Worm (Caenorhabditis elegans): ENCODE data around the gene srx-9.

srx-9 gene

DNA sequence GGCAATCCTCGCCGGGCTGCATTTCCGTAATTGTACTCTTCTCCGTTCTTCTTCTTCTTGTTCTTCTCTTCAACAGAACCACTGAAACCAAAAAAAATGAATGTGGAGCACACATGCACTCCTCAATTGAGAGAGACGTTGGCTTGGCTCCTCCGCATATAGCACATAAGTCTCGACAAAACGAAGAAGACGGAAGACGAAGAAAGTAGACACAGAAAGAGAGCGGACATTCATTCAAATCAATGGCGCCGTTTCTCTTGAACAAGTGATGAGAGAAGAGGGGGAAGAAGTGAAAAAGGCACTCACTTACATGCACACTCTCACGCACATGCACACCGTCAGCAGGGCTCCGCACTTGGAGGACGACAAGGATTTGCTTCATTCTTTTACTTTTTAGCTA lies 42.3 kb upstream of the srx-9 start, which contains the start of gene F25E5.9 (continued):
- TF ChIP-seq hlh-4 (tag; optimal IDR thresholded peaks at IDR 0.05) (no peak), hlh-17 (GFP tag; optimal IDR thresholded peaks at IDR 0.05; ENCODE audit: borderline replicate concordance) (no peak), lir-3 (tag; optimal IDR thresholded peaks at IDR 0.05; ENCODE audit: poor library complexity) (no peak), zip-4 (GFP tag; optimal IDR thresholded peaks at IDR 0.05) (no peak), ztf-4 (tag; optimal IDR thresholded peaks at IDR 0.05) (no peak), unc-62 (GFP tag; optimal IDR thresholded peaks at IDR 0.05) (no peak), fkh-8 (tag; optimal IDR thresholded peaks at IDR 0.05) (peak; percentile 29), nhr-28 (tag; optimal IDR thresholded peaks at IDR 0.05) (no peak), jun-1 (tag; optimal IDR thresholded peaks at IDR 0.05) (no peak), mep-1 (tag; optimal IDR thresholded peaks at IDR 0.05) (no peak), hpl-2 (GFP tag; optimal IDR thresholded peaks at IDR 0.05) (no peak), elt-2 (tag; optimal IDR thresholded peaks at IDR 0.05) (no peak), fkh-4 (tag; optimal IDR thresholded peaks at IDR 0.05; ENCODE audit: borderline replicate concordance) (no peak), grh-1 (GFP tag; IDR thresholded peaks at IDR 0.05) (no peak), blmp-1 (tag; optimal IDR thresholded peaks at IDR 0.05) (no peak), mef-2 (tag; optimal IDR thresholded peaks at IDR 0.05) (no peak), egl-13 (tag; optimal IDR thresholded peaks at IDR 0.05) (no peak), nhr-12 (tag; optimal IDR thresholded peaks at IDR 0.05) (no peak), dpl-1 (GFP tag; optimal IDR thresholded peaks at IDR 0.05) (peak in 1 of 3 experiments; percentile 11), unc-130 (tag; optimal IDR thresholded peaks at IDR 0.05) (no peak), pag-3 (tag; optimal IDR thresholded peaks at IDR 0.05; ENCODE audit: borderline replicate concordance, insufficient read depth) (no peak), ceh-90 (tag; optimal IDR thresholded peaks at IDR 0.05) (no peak), lin-14 (GFP tag; optimal IDR thresholded peaks at IDR 0.05) (peak; percentile 86), nhr-77 (tag; optimal IDR thresholded peaks at IDR 0.05) (no peak), nhr-71 (tag; optimal IDR thresholded peaks at IDR 0.05) (no peak), skn-1 (tag; optimal IDR thresholded peaks at IDR 0.05) (no peak), nhr-11 (tag; optimal IDR thresholded peaks at IDR 0.05) (no peak), fkh-10 (GFP tag; optimal IDR thresholded peaks at IDR 0.05) (peak; percentile 38), ztf-11 (tag; optimal IDR thresholded peaks at IDR 0.05) (no peak), nhr-47 (tag; optimal IDR thresholded peaks at IDR 0.05) (no peak), snu-23 (GFP tag; optimal IDR thresholded peaks at IDR 0.05) (no peak), lin-35 (GFP tag; optimal IDR thresholded peaks at IDR 0.05) (no peak), tlp-1 (tag; optimal IDR thresholded peaks at IDR 0.05) (no peak), ceh-82 (tag; optimal IDR thresholded peaks at IDR 0.05) (peak in 1 of 3 experiments; percentile 25), ceh-63 (GFP tag; optimal IDR thresholded peaks at IDR 0.05) (no peak)

- TF ChIP-seq dpl-1 (GFP tag; optimal IDR thresholded peaks at IDR 0.05) (peak in 2 of 3 experiments; percentile 20 to 31), fkh-8 (tag; optimal IDR thresholded peaks at IDR 0.05) (no peak), F16B12.6 (tag; optimal IDR thresholded peaks at IDR 0.05) (no peak), ets-5 (GFP tag; IDR thresholded peaks at IDR 0.05) (no peak), mep-1 (tag; optimal IDR thresholded peaks at IDR 0.05) (peak; percentile 58), C34B4.2 (tag; optimal IDR thresholded peaks at IDR 0.05) (no peak), hlh-4 (tag; optimal IDR thresholded peaks at IDR 0.05) (no peak), isw-1 (GFP tag; IDR thresholded peaks at IDR 0.05) (no peak), ztf-4 (tag; optimal IDR thresholded peaks at IDR 0.05) (peak; percentile 67), tlp-1 (tag; optimal IDR thresholded peaks at IDR 0.05) (no peak), pax-3 (tag; optimal IDR thresholded peaks at IDR 0.05) (no peak), lin-35 (GFP tag; optimal IDR thresholded peaks at IDR 0.05) (peak in 1 of 2 experiments; percentile 84), egl-27 (tag; optimal IDR thresholded peaks at IDR 0.05) (no peak), vab-15 (tag; optimal IDR thresholded peaks at IDR 0.05) (peak; percentile 21), unc-86 (tag; optimal IDR thresholded peaks at IDR 0.05) (no peak), nhr-19 (GFP tag; conservative IDR thresholded peaks at IDR 0.05) (peak; percentile 79), ztf-11 (tag; optimal IDR thresholded peaks at IDR 0.05) (no peak), irx-1 (tag; optimal IDR thresholded peaks at IDR 0.05) (no peak), nhr-20 (tag; optimal IDR thresholded peaks at IDR 0.05) (peak; percentile 80), lin-15B (tag; optimal IDR thresholded peaks at IDR 0.05) (no peak), ceh-82 (tag; optimal IDR thresholded peaks at IDR 0.05) (no peak), skn-1 (tag; optimal IDR thresholded peaks at IDR 0.05) (peak; percentile 54), jun-1 (tag; optimal IDR thresholded peaks at IDR 0.05) (no peak), aly-2 (tag; optimal IDR thresholded peaks at IDR 0.05) (no peak), unc-130 (tag; optimal IDR thresholded peaks at IDR 0.05) (peak; percentile 72), nhr-77 (tag; optimal IDR thresholded peaks at IDR 0.05) (no peak), efl-1 (optimal IDR thresholded peaks at IDR 0.05) (peak in 1 of 2 experiments; percentile 14), efl-1 (GFP tag; optimal IDR thresholded peaks at IDR 0.05 in 1 of 2) (peak in 1 of 2 experiments; percentile 1), lin-13 (GFP tag; optimal IDR thresholded peaks at IDR 0.05) (no peak), ceh-90 (tag; optimal IDR thresholded peaks at IDR 0.05) (no peak)
These were observed 41.7 kb upstream of the srx-9 start for ce11 chrV:7436911-7437310.

Measured in whole organism, L1 larva.